Worm (Caenorhabditis elegans) whole organism, early embryonic: ENCODE measurements around the gene pck-1.

Experiments
- ama-1 ChIP-seq: fragments of 150-350 bp; optimal IDR thresholded peaks from 2 replicates; lab custom pipeline; 2014
- scrt-1 ChIP-seq: fragments of 200-800 bp; sonication (Bioruptor generic); IDR thresholded peaks from 2 replicates; pipeline ENCODE4 v1.3.6; 2022; ENCODE audit warnings: missing genetic modification characterization, missing compliant biosample characterization
- sea-1 ChIP-seq: fragments of 200-800 bp; sonication (Bioruptor generic); conservative IDR thresholded peaks from 2 replicates; pipeline ENCODE4 v1.3.6; 2022; ENCODE audit warnings: missing genetic modification characterization, missing compliant biosample characterization

ce11 chrIII:114603-115002 is 48.5 kb upstream of the pck-1 start, which contains the start of gene C29F9.6:
- no peak for TF ChIP-seq scrt-1 (GFP tag; lab: Robert Waterston, UW)
- TF ChIP-seq ama-1 (lab: Kevin White, UChicago): no peak
- TF ChIP-seq sea-1 (GFP tag; lab: Robert Waterston, UW): no peak
